Fruit fly (Drosophila melanogaster): ENCODE data around the gene nyo.

Gene nyo

DNA sequence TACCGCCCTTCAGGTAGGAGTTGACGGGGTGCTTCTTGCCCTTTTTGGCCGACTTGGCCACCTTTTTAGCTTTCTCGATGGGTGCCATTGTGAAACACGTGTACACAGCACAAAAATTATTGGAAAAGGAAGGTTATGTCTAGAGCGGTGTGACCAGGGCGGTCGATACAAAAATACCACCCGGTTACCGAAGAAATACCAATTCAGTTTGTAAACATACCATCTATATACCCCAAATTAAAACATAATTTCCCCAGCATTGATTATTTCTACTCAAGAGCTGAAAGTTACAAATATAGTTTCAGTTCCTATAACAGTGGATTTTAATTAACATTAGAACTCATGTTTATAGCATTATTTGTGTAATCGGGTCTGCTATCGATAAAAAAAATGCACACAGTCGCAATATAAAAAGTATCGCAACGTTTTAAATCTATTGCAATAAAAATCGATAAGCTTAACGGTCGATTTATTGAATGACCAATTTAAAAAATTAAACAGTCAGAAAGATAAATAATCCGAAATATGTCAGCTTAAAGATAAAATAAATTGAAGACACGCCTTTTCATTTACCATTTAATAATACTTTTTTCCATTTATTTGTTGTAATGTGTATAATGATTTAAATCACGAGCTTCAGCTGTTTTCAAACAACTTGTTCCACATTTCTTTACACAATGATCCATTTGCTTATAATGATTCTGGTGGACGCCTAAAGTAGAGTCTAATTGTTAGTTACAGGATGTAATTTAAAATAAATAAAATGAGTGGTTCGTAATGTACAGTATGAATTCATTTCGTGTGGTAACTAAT lies 53.4 kb downstream of the nyo start, which contains the start of gene RpL6:
Gene RpL6 (minus strand): TSS at position 134 of the 813 bp plus-strand sequence.
- TF ChIP-seq brk (GFP tag; optimal IDR thresholded peaks at IDR 0.05) (peak; percentile 70), Sp1 (GFP tag; optimal IDR thresholded peaks at IDR 0.05) (peak; percentile 45), Hr83 (GFP tag; optimal IDR thresholded peaks at IDR 0.05; ENCODE audit: poor library complexity, severe bottlenecking) (peak; percentile 15), dmrt93B (GFP tag; optimal IDR thresholded peaks at IDR 0.05) (no peak), ey (GFP tag; optimal IDR thresholded peaks at IDR 0.05) (no peak), Rel (GFP tag; optimal IDR thresholded peaks at IDR 0.05) (no peak), Rel (tag; optimal IDR thresholded peaks at IDR 0.05) (peak; percentile 20), Myc (optimal IDR thresholded peaks at IDR 0.05) (peak; percentile 13), Hnf4 (GFP tag; optimal IDR thresholded peaks at IDR 0.05) (peak; percentile 35), woc (GFP tag; optimal IDR thresholded peaks at IDR 0.05) (no peak), Jra (GFP tag; optimal IDR thresholded peaks at IDR 0.05) (peak; percentile 15), foxo (GFP tag; optimal IDR thresholded peaks at IDR 0.05) (peak in 1 of 2 experiments; percentile 30), Dfd (GFP tag; optimal IDR thresholded peaks at IDR 0.05) (no peak), h (GFP tag; optimal IDR thresholded peaks at IDR 0.05) (peak; percentile 32), Mio (GFP tag; optimal IDR thresholded peaks at IDR 0.05) (no peak)

DNA sequence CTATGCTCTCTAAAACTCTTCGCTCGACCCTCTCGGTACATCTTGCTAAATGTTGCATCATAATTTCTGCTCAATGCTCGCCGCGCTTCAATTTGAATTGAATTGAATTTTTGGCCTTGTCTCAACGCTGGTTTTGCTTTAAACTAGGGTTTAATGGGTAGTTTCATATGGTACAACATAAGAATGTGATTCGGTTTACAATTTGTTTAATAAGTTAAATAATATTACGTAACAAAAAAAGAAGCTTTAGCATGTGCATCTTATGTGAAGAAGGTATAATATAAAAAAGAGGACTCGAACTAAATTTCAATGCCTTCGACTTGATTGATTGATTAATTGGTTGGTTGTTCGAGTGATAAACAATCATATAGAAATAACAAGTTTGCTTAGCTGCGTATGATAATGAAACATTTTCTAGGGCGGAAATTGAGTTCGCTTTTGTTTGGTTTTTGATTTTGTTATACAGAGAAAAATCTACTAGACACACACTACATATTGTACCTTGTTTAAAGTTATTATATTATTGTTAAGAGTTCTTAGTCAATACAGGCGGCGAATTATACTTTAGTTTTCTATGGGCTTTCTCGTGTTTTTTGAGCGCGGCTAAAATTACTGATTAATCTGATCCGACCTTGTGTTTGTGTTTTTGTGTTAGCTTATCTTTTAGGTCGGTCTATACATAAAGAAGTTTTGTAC lies 55.1 kb downstream of the nyo start:
- no peak for TF ChIP-seq Myc (optimal IDR thresholded peaks at IDR 0.05)
- no peak for TF ChIP-seq ey (GFP tag; optimal IDR thresholded peaks at IDR 0.05)
- no peak for TF ChIP-seq OdsH (GFP tag; optimal IDR thresholded peaks at IDR 0.05)
- no peak for TF ChIP-seq Dfd (GFP tag; optimal IDR thresholded peaks at IDR 0.05)
- TF ChIP-seq brk (GFP tag; optimal IDR thresholded peaks at IDR 0.05): no peak
- no peak for TF ChIP-seq CrebA (GFP tag; optimal IDR thresholded peaks at IDR 0.05; ENCODE audit: borderline replicate concordance)

DNA sequence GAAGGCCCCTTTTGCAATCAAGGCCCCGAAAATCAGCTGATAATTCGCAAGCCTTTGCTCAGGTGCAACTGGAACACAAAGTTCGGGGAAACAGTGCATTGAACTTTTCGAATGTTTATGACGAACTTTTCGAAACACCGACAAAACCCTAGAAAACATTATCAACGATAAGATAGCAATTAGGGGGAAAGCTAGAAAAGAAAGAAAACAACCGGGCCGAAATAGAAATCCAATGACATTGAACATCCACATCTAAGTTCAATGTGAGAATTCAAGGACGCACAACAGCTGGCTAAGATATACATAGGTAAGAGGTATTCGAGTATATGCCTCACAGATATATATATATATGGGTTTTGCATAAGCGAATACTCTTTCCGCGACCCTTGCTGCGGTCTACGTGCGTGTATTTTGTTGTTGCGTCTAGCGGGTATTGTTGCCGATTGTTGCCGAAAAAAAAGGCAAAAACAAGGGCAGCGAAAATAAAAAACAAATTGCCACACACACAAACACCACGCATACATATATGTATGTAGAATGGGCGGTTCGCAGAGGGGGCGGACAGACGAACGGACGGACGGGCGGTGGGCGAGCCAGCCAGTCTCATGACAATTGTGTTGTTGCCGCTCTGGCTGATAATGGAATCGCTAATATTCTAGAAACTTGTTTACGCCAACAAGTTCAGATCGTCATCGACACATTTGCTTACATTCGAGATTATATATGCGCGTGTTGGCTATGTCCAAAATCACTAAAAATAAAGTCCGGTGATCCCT lies 56.9 kb downstream of the nyo start:
- TF ChIP-seq dmrt93B (GFP tag; optimal IDR thresholded peaks at IDR 0.05): no peak
- TF ChIP-seq Mio (GFP tag; optimal IDR thresholded peaks at IDR 0.05): no peak
- no peak for TF ChIP-seq foxo (GFP tag; optimal IDR thresholded peaks at IDR 0.05)
- peak; percentile 43 for TF ChIP-seq sage (GFP tag; optimal IDR thresholded peaks at IDR 0.05)
- TF ChIP-seq Hnf4 (GFP tag; optimal IDR thresholded peaks at IDR 0.05): peak; percentile 44
- TF ChIP-seq Rel (GFP tag; optimal IDR thresholded peaks at IDR 0.05): peak; percentile 30
- TF ChIP-seq Rel (tag; optimal IDR thresholded peaks at IDR 0.05): no peak
- peak; percentile 35 for TF ChIP-seq h (GFP tag; optimal IDR thresholded peaks at IDR 0.05)
- peak; percentile 69 for TF ChIP-seq br (GFP tag; optimal IDR thresholded peaks at IDR 0.05)
- TF ChIP-seq Sp1 (GFP tag; optimal IDR thresholded peaks at IDR 0.05): peak; percentile 48
- no peak for TF ChIP-seq Hr78 (GFP tag; optimal IDR thresholded peaks at IDR 0.05)
- peak; percentile 23 for TF ChIP-seq Hr83 (GFP tag; optimal IDR thresholded peaks at IDR 0.05; ENCODE audit: poor library complexity, severe bottlenecking)

DNA sequence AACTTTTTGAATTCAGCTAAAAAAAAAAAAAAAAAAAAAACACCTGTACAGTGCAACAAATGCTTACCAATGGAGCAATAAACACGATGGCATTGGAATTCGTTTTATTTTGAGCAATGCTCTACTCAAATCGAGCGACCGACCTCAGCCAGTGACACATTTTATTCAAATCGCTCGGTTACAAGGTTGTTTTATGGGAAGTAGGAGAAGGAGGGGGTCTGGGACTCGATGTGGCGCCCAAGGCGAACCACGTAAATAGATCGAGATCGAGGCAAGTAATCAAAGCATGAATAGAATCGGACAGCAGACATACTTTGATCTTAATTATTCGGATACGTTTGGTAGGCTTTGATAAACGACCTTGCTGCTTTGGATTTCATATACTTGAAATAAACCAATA lies 60.4 kb downstream of the nyo start:
- no peak for TF ChIP-seq dmrt93B (GFP tag; optimal IDR thresholded peaks at IDR 0.05)

DNA sequence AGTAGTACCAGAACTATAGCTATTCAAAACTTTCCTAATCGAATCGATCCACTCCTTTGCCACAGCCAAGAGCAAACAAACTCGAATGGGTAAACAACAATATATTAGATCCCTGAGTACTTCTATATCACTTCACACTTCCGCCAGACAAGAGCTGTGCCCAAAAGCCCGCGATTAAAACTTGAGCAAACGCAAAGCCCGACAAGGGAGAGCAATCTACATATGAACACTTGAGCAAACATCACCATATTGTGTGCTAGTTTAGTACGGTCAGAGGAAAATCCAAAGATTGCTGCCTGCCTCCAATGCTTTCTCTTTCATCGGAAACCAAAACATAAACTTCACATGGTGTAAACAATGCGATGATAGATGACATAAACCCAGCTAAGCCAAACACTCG lies 60.8 kb downstream of the nyo start:
- TF ChIP-seq ey (GFP tag; optimal IDR thresholded peaks at IDR 0.05): no peak
- no peak for TF ChIP-seq HLH106 (tag; optimal IDR thresholded peaks at IDR 0.05)
- no peak for TF ChIP-seq OdsH (GFP tag; optimal IDR thresholded peaks at IDR 0.05)
- TF ChIP-seq dl (GFP tag; optimal IDR thresholded peaks at IDR 0.05; ENCODE audit: insufficient read depth in 1 of 2, partially characterized antibody in 2 of 2): no peak
- no peak for TF ChIP-seq foxo (GFP tag; optimal IDR thresholded peaks at IDR 0.05)
- no peak for TF ChIP-seq Abd-B (GFP tag; optimal IDR thresholded peaks at IDR 0.05)
- TF ChIP-seq br (GFP tag; optimal IDR thresholded peaks at IDR 0.05): no peak
- TF ChIP-seq sage (GFP tag; optimal IDR thresholded peaks at IDR 0.05): no peak
- no peak for TF ChIP-seq Hnf4 (GFP tag; optimal IDR thresholded peaks at IDR 0.05)
- no peak for TF ChIP-seq woc (GFP tag; optimal IDR thresholded peaks at IDR 0.05)
- TF ChIP-seq lola (GFP tag; optimal IDR thresholded peaks at IDR 0.05): no peak
- TF ChIP-seq jim (GFP tag; optimal IDR thresholded peaks at IDR 0.05): no peak
- no peak for TF ChIP-seq N (GFP tag; optimal IDR thresholded peaks at IDR 0.05)
- no peak for TF ChIP-seq psq (GFP tag; optimal IDR thresholded peaks at IDR 0.05)
- no peak for TF ChIP-seq rgr (GFP tag; optimal IDR thresholded peaks at IDR 0.05)
